Fruit fly (Drosophila melanogaster): ENCODE measurements around the gene CG14151.

Gene CG14151

DNA sequence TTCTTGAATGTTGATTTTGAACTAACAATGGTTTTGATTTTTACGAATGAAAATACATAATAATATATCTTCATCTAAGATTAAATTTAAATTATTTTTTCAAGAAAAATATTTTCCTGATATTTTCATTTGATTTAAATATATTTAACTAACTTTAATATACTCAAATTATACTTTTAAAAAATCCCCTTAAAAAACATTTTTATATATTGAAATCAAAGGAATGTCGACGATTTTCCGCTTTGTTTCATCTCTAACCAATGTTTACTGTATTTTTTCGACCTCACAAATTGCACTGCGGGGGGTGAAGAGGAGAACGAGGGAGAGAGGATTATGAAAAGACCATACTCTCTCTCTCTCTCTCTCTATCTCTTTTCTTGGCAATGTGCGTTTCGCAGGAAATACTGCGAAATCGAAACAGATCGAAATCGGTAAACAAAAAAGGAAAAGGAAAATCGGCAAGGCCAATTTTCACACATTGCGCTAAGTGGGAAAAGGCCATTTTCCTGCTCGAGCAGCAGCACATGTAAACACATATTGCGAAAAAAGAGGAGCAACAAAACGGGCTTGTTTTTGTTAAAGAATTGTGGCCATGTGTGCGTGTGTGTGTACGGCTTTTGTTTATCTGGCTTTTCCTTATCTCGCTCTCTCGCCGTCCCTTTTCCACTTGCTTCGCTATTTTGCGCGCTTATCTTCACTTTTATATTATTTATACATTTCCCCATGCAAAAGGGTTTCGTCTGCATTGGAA is 31.9 kb upstream of the CG14151 start (continued):
- TF ChIP-seq rib (GFP tag; IDR thresholded peaks at IDR 0.05): peak; percentile 13; the same call in 1 of the 2 replicates
- peak; percentile 61 for TF ChIP-seq CG2712 (tag; optimal IDR thresholded peaks at IDR 0.05)
- TF ChIP-seq PHDP (tag; optimal IDR thresholded peaks at IDR 0.05): peak; percentile 1
- no peak for TF ChIP-seq chm (GFP tag; IDR thresholded peaks at IDR 0.05)
- peak; percentile 27; the same call in 1 of the 3 replicates for TF ChIP-seq ci (GFP tag; IDR thresholded peaks at IDR 0.05)
- peak; percentile 87 for TF ChIP-seq crol (GFP tag; IDR thresholded peaks at IDR 0.05)
- no peak for TF ChIP-seq yki (optimal IDR thresholded peaks at IDR 0.05)

DNA sequence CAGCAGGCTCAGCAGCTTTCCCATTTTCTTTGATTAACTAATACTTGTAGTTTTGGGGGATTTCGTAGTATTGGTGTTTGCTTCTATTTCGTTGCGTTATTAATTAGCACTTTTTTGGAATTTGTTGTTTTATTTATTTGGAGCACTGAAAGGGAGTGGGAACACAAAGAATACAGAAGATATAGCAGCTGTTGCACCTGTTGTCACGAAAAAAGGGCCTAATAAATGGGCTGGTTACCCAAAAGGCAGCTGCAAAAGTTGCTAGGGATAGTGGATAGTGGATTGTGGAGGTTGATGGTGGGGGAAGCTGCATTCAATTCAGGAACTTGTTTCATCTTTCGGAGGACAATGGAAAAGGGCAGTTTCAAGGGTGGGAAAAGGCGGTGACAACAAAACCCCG is 31.2 kb upstream of the CG14151 start:
- TF ChIP-seq ac (GFP tag; optimal IDR thresholded peaks at IDR 0.05) (peak; percentile 91), ranshi (GFP tag; IDR thresholded peaks at IDR 0.05) (0 out of 2 replicates have a peak, but pooled peaks have one; percentile 10), nau (GFP tag; optimal IDR thresholded peaks at IDR 0.05) (peak; percentile 57), CG17361 (GFP tag; IDR thresholded peaks at IDR 0.05) (0 out of 3 replicates have a peak, but pooled peaks have one; percentile 7), Ptx1 (GFP tag; IDR thresholded peaks at IDR 0.05) (no peak), Med (GFP tag) (peak; percentile 29), sens (GFP tag) (peak; percentile 19), da (GFP tag; optimal IDR thresholded peaks at IDR 0.05) (peak; percentile 1), zfh1 (GFP tag; IDR thresholded peaks at IDR 0.05) (peak; percentile 5; the same call in 1 of the 3 replicates), Nf-YA (GFP tag; IDR thresholded peaks at IDR 0.05) (0 out of 2 replicates have a peak, but pooled peaks have one; percentile 11), CG10274 (GFP tag; optimal IDR thresholded peaks at IDR 0.05) (no peak), cg (GFP tag; optimal IDR thresholded peaks at IDR 0.05) (peak; percentile 11), gsb (GFP tag; IDR thresholded peaks at IDR 0.05) (no peak)

- TF ChIP-seq Trl (optimal IDR thresholded peaks at IDR 0.05) (peak; percentile 56 to 73), Trl (GFP tag; optimal IDR thresholded peaks at IDR 0.05) (no peak), sug (tag; optimal IDR thresholded peaks at IDR 0.05) (peak; percentile 21), h (optimal IDR thresholded peaks at IDR 0.05) (no peak), chinmo (GFP tag; IDR thresholded peaks at IDR 0.05; ENCODE audit: partially characterized antibody) (0 out of 4 replicates have a peak, but pooled peaks have one; percentile 43), grn (GFP tag; optimal IDR thresholded peaks at IDR 0.05) (no peak), cwo (GFP tag; optimal IDR thresholded peaks at IDR 0.05) (peak; percentile 68)
Measured at dm6 chr3L:10658362-10659127, 30.3 kb upstream of the CG14151 start.

- TF ChIP-seq Gug (GFP tag; IDR thresholded peaks at IDR 0.05): no peak
- peak; percentile 11; the same call in 1 of the 2 replicates for TF ChIP-seq crol (GFP tag; IDR thresholded peaks at IDR 0.05)
- TF ChIP-seq Bgb (GFP tag; IDR thresholded peaks at IDR 0.05; ENCODE audit: partially characterized antibody): 0 out of 2 replicates have a peak, but pooled peaks have one; percentile 14
- TF ChIP-seq CG43689 (GFP tag; IDR thresholded peaks at IDR 0.05): 0 out of 2 replicates have a peak, but pooled peaks have one; percentile 9
- TF ChIP-seq CG2202 (tag; optimal IDR thresholded peaks at IDR 0.05): no peak
- TF ChIP-seq Spps (tag; optimal IDR thresholded peaks at IDR 0.05): no peak
- TF ChIP-seq unpg (GFP tag; optimal IDR thresholded peaks at IDR 0.05): no peak
- TF ChIP-seq scrt (GFP tag; optimal IDR thresholded peaks at IDR 0.05): no peak
- no peak for TF ChIP-seq ranshi (GFP tag; IDR thresholded peaks at IDR 0.05)
- no peak for TF ChIP-seq wdn (GFP tag; IDR thresholded peaks at IDR 0.05)
- TF ChIP-seq Ets65A (GFP tag): peak; percentile 80
Measured at dm6 chr3L:10657311-10657710, 29.0 kb upstream of the CG14151 start.
